Worm (Caenorhabditis elegans) whole organism, young adult: ENCODE data around the gene nlp-82.
A peak's percentile ranks its signal among the peaks of the same experiment; 100 is the strongest.

Experiments
- B0019.2 ChIP-seq: fragments of 200-800 bp; sonication (Bioruptor generic); conservative IDR thresholded peaks from 2 replicates; pipeline ENCODE4 v1.3.6; 2022; ENCODE audit warnings: missing genetic modification reagents, missing genetic modification characterization, missing compliant biosample characterization
- B0261.1 ChIP-seq: sonication (generic microtip); optimal IDR thresholded peaks from 2 replicates; lab custom pipeline; 2016; ENCODE audit warnings: mild to moderate bottlenecking, missing genetic modification characterization, moderate library complexity, missing compliant biosample characterization
- B0336.3 ChIP-seq: fragments of 200-800 bp; sonication (Bioruptor generic); IDR thresholded peaks from 2 replicates; pipeline ENCODE4 v1.3.6; 2022; ENCODE audit warnings: missing genetic modification characterization, missing compliant biosample characterization
- C17E4.6 ChIP-seq: fragments of 200-800 bp; sonication (Bioruptor generic); IDR thresholded peaks from 2 replicates; pipeline ENCODE4 v1.3.6; 2022; ENCODE audit warnings: missing genetic modification reagents, missing genetic modification characterization, missing compliant biosample characterization
- F37B4.10 ChIP-seq: fragments of 200-800 bp; sonication (Bioruptor generic); IDR thresholded peaks from 2 replicates; pipeline ENCODE4 v1.3.6; 2022; ENCODE audit warnings: missing genetic modification characterization, missing compliant biosample characterization
- F49E8.2 ChIP-seq: sonication (generic microtip); optimal IDR thresholded peaks from 3 replicates; lab custom pipeline; 2017; ENCODE audit warnings: missing genetic modification characterization, mild to moderate bottlenecking, missing compliant biosample characterization, antibody characterized with exemption, moderate library complexity; ENCODE audit not compliant: insufficient read depth
- F55B11.4 ChIP-seq: sonication (generic microtip); optimal IDR thresholded peaks from 2 replicates; lab custom pipeline; 2016; ENCODE audit warnings: missing compliant biosample characterization, missing genetic modification characterization, borderline replicate concordance; ENCODE audit not compliant: insufficient read depth
- K12H6.12 ChIP-seq: fragments of 200-800 bp; sonication (Bioruptor generic); optimal IDR thresholded peaks from 2 replicates; lab custom pipeline; 2018; ENCODE audit warnings: mild to moderate bottlenecking, missing genetic modification characterization, missing compliant biosample characterization
- T07F8.4 ChIP-seq: sonication (generic microtip); optimal IDR thresholded peaks from 2 replicates; lab custom pipeline; 2016; ENCODE audit warnings: mild to moderate bottlenecking, missing genetic modification characterization, moderate library complexity, missing compliant biosample characterization
- Y53F4B.3 ChIP-seq: fragments of 200-800 bp; sonication (Bioruptor generic); IDR thresholded peaks from 2 replicates; pipeline ENCODE4 v1.3.6; 2022; ENCODE audit warnings: missing genetic modification reagents, missing genetic modification characterization, missing compliant biosample characterization
- attf-3 ChIP-seq: fragments of 200-800 bp; sonication (Bioruptor generic); conservative IDR thresholded peaks from 2 replicates; pipeline ENCODE4 v1.3.6; 2022; ENCODE audit warnings: missing genetic modification reagents, missing genetic modification characterization, missing compliant biosample characterization
- dox-1 ChIP-seq: fragments of 200-800 bp; sonication (Bioruptor generic); IDR thresholded peaks from 2 replicates; pipeline ENCODE4 v1.3.6; 2022; ENCODE audit warnings: missing genetic modification reagents, missing genetic modification characterization, missing compliant biosample characterization
- dpl-1 ChIP-seq: fragments of 150-350 bp; optimal IDR thresholded peaks from 2 replicates; lab custom pipeline; 2014; ENCODE audit warnings: missing biosample characterization, missing genetic modification reagents, missing genetic modification characterization
- efl-1 ChIP-seq: fragments of 150-350 bp; optimal IDR thresholded peaks from 2 replicates; lab custom pipeline; 2014; ENCODE audit warnings: missing biosample characterization, missing genetic modification reagents, missing genetic modification characterization
- egl-44 ChIP-seq: fragments of 200-800 bp; sonication (Bioruptor generic); IDR thresholded peaks from 2 replicates; pipeline ENCODE4 v1.3.6; 2022; ENCODE audit warnings: missing genetic modification reagents, missing genetic modification characterization, missing compliant biosample characterization
- egrh-3 ChIP-seq: fragments of 200-800 bp; sonication (Bioruptor generic); IDR thresholded peaks from 2 replicates; pipeline ENCODE4 v1.3.6; 2022; ENCODE audit warnings: missing genetic modification reagents, missing genetic modification characterization, missing compliant biosample characterization
- ekl-4 ChIP-seq: fragments of 200-800 bp; sonication (Bioruptor generic); IDR thresholded peaks from 2 replicates; pipeline ENCODE4 v1.3.6; 2022; ENCODE audit warnings: missing genetic modification reagents, missing genetic modification characterization, missing compliant biosample characterization
- him-1 ChIP-seq: sonication (generic microtip); optimal IDR thresholded peaks from 2 replicates; lab custom pipeline; 2016; ENCODE audit warnings: missing genotype, missing genetic modification reagents, missing genetic modification characterization, missing compliant biosample characterization
- hlh-12 ChIP-seq: sonication (generic microtip); optimal IDR thresholded peaks from 2 replicates; lab custom pipeline; 2016; ENCODE audit warnings: missing genetic modification characterization, missing compliant biosample characterization
- hmg-1.2 ChIP-seq: fragments of 200-800 bp; sonication (Bioruptor generic); IDR thresholded peaks from 2 replicates; pipeline ENCODE4 v1.3.6; 2022; ENCODE audit warnings: missing genetic modification reagents, missing genetic modification characterization, missing compliant biosample characterization
- hsf-1 ChIP-seq: fragments of 200-800 bp; sonication (Bioruptor generic); IDR thresholded peaks from 2 replicates; pipeline ENCODE4 v1.3.6; 2022; ENCODE audit warnings: missing genetic modification reagents, missing genetic modification characterization, missing compliant biosample characterization
- lin-35 ChIP-seq, 3 experiments: fragments of 150-350 bp in 2 of 3; sonication (generic microtip) in 1 of 3; optimal IDR thresholded peaks; 2 replicates each; lab custom pipeline; 2014 to 2018; ENCODE audit warnings: missing biosample characterization in 3 of 3, missing genetic modification characterization in 3 of 3, missing genetic modification reagents in 3 of 3
- lin-40 ChIP-seq: sonication (generic microtip); optimal IDR thresholded peaks from 2 replicates; lab custom pipeline; 2016; ENCODE audit warnings: missing genetic modification characterization, mild to moderate bottlenecking, missing compliant biosample characterization, missing genotype, missing genetic modification reagents
- madf-6 ChIP-seq: fragments of 200-800 bp; sonication (Bioruptor generic); IDR thresholded peaks from 2 replicates; pipeline ENCODE4 v1.3.6; 2022; ENCODE audit warnings: missing genetic modification reagents, missing genetic modification characterization, missing compliant biosample characterization
- nhr-90 ChIP-seq: sonication (generic microtip); optimal IDR thresholded peaks from 2 replicates; lab custom pipeline; 2016; ENCODE audit warnings: missing genotype, mild to moderate bottlenecking, missing genetic modification characterization, missing compliant biosample characterization
- pbrm-1 ChIP-seq: fragments of 200-800 bp; sonication (Bioruptor generic); IDR thresholded peaks from 2 replicates; pipeline ENCODE4 v1.3.6; 2022; ENCODE audit warnings: missing genetic modification reagents, missing genetic modification characterization, missing compliant biosample characterization
- repo-1 ChIP-seq: sonication (generic microtip); optimal IDR thresholded peaks from 2 replicates; lab custom pipeline; 2017; ENCODE audit warnings: mild to moderate bottlenecking, missing genetic modification characterization, missing compliant biosample characterization
- rpc-1 ChIP-seq, 2 experiments: fragments of 150-350 bp in 1 of 2; sonication (generic microtip) in 1 of 2; optimal IDR thresholded peaks; 2 replicates each; lab custom pipeline; 2014 to 2018; ENCODE audit warnings: missing biosample characterization in 1 of 2, missing genetic modification characterization in 1 of 2, missing genetic modification reagents in 1 of 2, missing genotype in 1 of 2
- sea-2 ChIP-seq: fragments of 200-800 bp; sonication (Bioruptor generic); IDR thresholded peaks from 2 replicates; pipeline ENCODE4 v1.3.6; 2022; ENCODE audit warnings: missing genetic modification characterization, missing compliant biosample characterization
- snpc-4 ChIP-seq, 5 experiments: fragments of 150-350 bp in 1 of 5; sonication (generic microtip) in 4 of 5; optimal IDR thresholded peaks; 2 replicates each; lab custom pipeline; 2014 to 2018; ENCODE audit warnings: missing genetic modification characterization in 5 of 5, missing biosample characterization in 3 of 5, antibody characterized with exemption in 2 of 5, mild to moderate bottlenecking in 2 of 5, missing compliant biosample characterization in 2 of 5, missing genotype in 2 of 5, moderate library complexity in 2 of 5, missing genetic modification reagents in 1 of 5
- unc-62 ChIP-seq: fragments of 150-350 bp; optimal IDR thresholded peaks from 2 replicates; lab custom pipeline; 2014; ENCODE audit warnings: missing biosample characterization, missing genetic modification reagents, missing genetic modification characterization
- xnd-1 ChIP-seq: sonication (generic microtip); optimal IDR thresholded peaks from 2 replicates; lab custom pipeline; 2016; ENCODE audit warnings: missing genotype, missing genetic modification reagents, missing genetic modification characterization, missing compliant biosample characterization
- ztf-18 ChIP-seq: sonication (generic microtip); optimal IDR thresholded peaks from 2 replicates; lab custom pipeline; 2016; ENCODE audit warnings: missing genotype, mild to moderate bottlenecking, missing genetic modification characterization, missing compliant biosample characterization
- ztf-28 ChIP-seq: fragments of 200-800 bp; sonication (Bioruptor generic); IDR thresholded peaks from 2 replicates; pipeline ENCODE4 v1.3.6; 2022; ENCODE audit warnings: missing genetic modification reagents, missing genetic modification characterization, missing compliant biosample characterization

Gene nlp-82

ce11 chrII:9273984-9274383 is 19.9 kb upstream of the nlp-82 start (continued):
- no peak for TF ChIP-seq snpc-4 (GFP tag; optimal IDR thresholded peaks at IDR 0.05; lab: Kevin White, UChicago)
- peak in 1 of 4 experiments; percentile 48 for TF ChIP-seq snpc-4 (tag; optimal IDR thresholded peaks at IDR 0.05; lab: Kevin White, UChicago)
- no peak for TF ChIP-seq xnd-1
- TF ChIP-seq nhr-90 (tag; lab: Kevin White, UChicago): peak; percentile 1
- no peak for TF ChIP-seq sea-2 (GFP tag; lab: Robert Waterston, UW)
- TF ChIP-seq lin-40 (tag; lab: Kevin White, UChicago): peak; percentile 88
- TF ChIP-seq egrh-3 (GFP tag; lab: Robert Waterston, UW): no peak
- TF ChIP-seq Y53F4B.3 (GFP tag; lab: Robert Waterston, UW): no peak
- TF ChIP-seq, all 124 proteins: peak for 43

ce11 chrII:9272942-9273341 is 18.9 kb upstream of the nlp-82 start, which contains the start of gene C01G6.4:
TSS of gene C01G6.4 (minus strand) at chrII:9273042.
- no peak for TF ChIP-seq pbrm-1 (GFP tag; lab: Robert Waterston, UW)
- TF ChIP-seq lin-40 (tag; lab: Kevin White, UChicago): no peak
- TF ChIP-seq F49E8.2 (tag; lab: Kevin White, UChicago): no peak
- no peak for TF ChIP-seq K12H6.12
- no peak for TF ChIP-seq F55B11.4 (tag; lab: Kevin White, UChicago)
- TF ChIP-seq ekl-4 (GFP tag; lab: Robert Waterston, UW): no peak
- no peak for TF ChIP-seq him-1 (tag; lab: Kevin White, UChicago)
- no peak for TF ChIP-seq C17E4.6 (GFP tag; lab: Robert Waterston, UW)
- no peak for TF ChIP-seq hmg-1.2
- TF ChIP-seq B0019.2 (GFP tag; lab: Robert Waterston, UW): no peak
- TF ChIP-seq unc-62: no peak
- TF ChIP-seq lin-35 (GFP tag; optimal IDR thresholded peaks at IDR 0.05; lab: Kevin White, UChicago): no peak
- no peak for TF ChIP-seq rpc-1 (optimal IDR thresholded peaks at IDR 0.05; lab: Kevin White, UChicago)
- no peak for TF ChIP-seq rpc-1 (tag; optimal IDR thresholded peaks at IDR 0.05; lab: Kevin White, UChicago)

- TF ChIP-seq ztf-18 (tag; lab: Kevin White, UChicago): no peak
- TF ChIP-seq hlh-12 (tag; lab: Kevin White, UChicago): no peak
- no peak for TF ChIP-seq ekl-4 (GFP tag; lab: Robert Waterston, UW)
- no peak for TF ChIP-seq F37B4.10 (GFP tag; lab: Robert Waterston, UW)
- TF ChIP-seq B0336.3: no peak
- TF ChIP-seq attf-3 (GFP tag; lab: Robert Waterston, UW): no peak
- TF ChIP-seq egl-44: no peak
- TF ChIP-seq B0261.1: no peak
- TF ChIP-seq dox-1 (GFP tag; lab: Robert Waterston, UW): no peak
- TF ChIP-seq repo-1: no peak
- TF ChIP-seq ztf-28 (GFP tag; lab: Robert Waterston, UW): no peak
These were observed 17.2 kb upstream of the nlp-82 start for ce11 chrII:9271285-9271684.

- peak; percentile 61 for TF ChIP-seq efl-1 (GFP tag; lab: Kevin White, UChicago)
- 0 out of 2 replicates have a peak, but pooled peaks have one; percentile 38 for TF ChIP-seq madf-6 (GFP tag; lab: Robert Waterston, UW)
- TF ChIP-seq T07F8.4: no peak
- TF ChIP-seq, all 124 proteins: peak for 2
These were observed 15.5 kb upstream of the nlp-82 start, which contains the start of gene C01G6.3 for ce11 chrII:9269588-9269987. TSS of gene C01G6.3 (plus strand) at chrII:9269888.

- TF ChIP-seq C17E4.6 (GFP tag; lab: Robert Waterston, UW) (no peak), dpl-1 (no peak), hsf-1 (GFP tag; lab: Robert Waterston, UW) (no peak)
These were observed 14.9 kb upstream of the nlp-82 start for ce11 chrII:9268983-9269382.
